Fruit fly (Drosophila melanogaster) whole organism, prepupa: Measurements from ENCODE around the gene CG42780.

Source experiments
- CG6276 ChIP-seq: fragments of 200-800 bp; sonication (Bioruptor generic); optimal IDR thresholded peaks from 2 replicates; lab custom pipeline; 2017; ENCODE audit warnings: missing biosample characterization, mild to moderate bottlenecking, missing genetic modification characterization
- Gug ChIP-seq: fragments of 200-800 bp; sonication (Bioruptor generic); IDR thresholded peaks from 2 replicates; pipeline ENCODE4 v1.3.6; 2022; ENCODE audit warnings: missing biosample characterization, missing genetic modification characterization
- achi ChIP-seq: fragments of 200-800 bp; sonication (Bioruptor generic); optimal IDR thresholded peaks from 3 replicates; lab custom pipeline; 2016; ENCODE audit warnings: missing biosample characterization, missing genetic modification characterization

DNA sequence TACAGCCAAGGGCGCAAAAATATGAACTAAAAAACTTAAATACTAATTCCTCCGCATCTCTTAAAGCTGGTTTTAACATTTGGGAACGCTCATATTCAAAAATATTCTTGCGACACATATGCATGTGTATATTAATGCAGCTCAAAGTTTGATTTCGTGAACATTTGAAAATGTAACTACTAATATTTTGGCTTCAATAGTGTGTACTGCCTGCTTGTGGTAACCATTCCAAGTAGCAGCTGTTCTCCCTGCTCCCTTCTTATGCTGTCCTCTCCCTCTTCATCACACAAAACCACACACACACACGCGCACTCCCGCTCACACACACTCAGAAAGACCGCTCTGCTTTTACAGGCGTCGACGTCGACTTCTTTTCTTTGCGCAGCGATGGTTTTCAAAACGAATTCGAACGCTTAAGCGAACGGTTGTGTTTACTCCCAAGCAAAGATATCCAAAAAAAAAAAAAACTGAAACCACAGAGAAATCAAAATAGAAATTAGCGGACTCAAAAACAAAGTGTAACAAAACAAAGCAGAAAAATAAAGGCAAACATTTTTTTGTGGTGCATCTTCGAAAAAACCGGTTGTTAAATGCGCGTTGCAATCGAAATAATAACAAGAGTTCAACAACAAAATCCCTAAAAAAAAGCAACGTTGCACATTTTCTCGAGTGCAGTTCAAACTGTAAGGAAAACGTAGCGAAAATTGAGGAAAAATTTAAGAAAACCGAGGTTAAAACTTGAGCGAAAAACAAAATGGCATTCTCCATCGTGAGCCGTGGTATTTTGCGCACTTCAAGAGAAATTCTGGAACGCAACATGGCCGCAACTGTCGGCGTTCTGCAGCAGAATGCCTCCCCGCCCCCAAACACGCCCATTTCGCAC is 5.2 kb upstream of the CG42780 start, which contains the start of gene CBP:
- peak; percentile 92 for TF ChIP-seq Gug (GFP tag; lab: Robert Waterston, UW)
- TF ChIP-seq achi (GFP tag; lab: Kevin White, UChicago) = peak; percentile 96
- TF ChIP-seq CG6276 (GFP tag; lab: Kevin White, UChicago) = peak; percentile 94
